Fruit fly (Drosophila melanogaster): ENCODE data around the gene DCTN1-p150.

DNA sequence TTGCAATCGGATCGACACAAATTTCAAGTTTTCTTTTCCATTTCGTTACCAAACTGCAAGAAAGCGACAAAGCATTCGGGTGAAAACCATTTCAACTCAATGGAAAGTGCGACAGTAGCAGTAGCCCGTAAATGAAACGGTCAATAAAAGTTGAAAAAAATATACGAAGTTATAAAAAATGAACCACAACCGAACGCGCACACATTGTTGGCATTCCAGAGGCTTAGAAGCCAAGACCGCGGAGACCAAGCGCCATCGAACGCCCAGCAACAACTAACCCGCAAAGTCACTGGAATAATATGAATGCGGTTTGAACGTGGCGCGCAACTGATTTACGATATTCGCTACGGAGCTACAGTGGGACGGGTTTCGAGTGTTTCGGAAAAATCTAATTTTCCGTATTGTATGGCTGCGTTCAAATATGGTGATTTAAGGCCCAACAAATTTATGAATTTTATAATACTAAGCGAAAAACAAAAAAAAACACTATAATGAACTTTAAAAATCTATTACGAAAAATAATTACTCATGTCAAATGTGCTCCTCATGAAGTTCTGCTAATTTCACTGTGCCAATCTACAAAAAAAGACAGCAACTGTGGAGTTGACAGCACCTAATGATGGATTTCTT is 7.0 kb upstream of the DCTN1-p150 start:
- TF ChIP-seq usp (GFP tag; optimal IDR thresholded peaks at IDR 0.05) (no peak), psq (optimal IDR thresholded peaks at IDR 0.05) (no peak), EcR (GFP tag; optimal IDR thresholded peaks at IDR 0.05) (no peak), pan (optimal IDR thresholded peaks at IDR 0.05) (no peak), CG8478 (optimal IDR thresholded peaks at IDR 0.05) (no peak)
